Fruit fly (Drosophila melanogaster): ENCODE results near the gene CG13625.

Gene CG13625

dm6 chr3R:24575109-24575508 lies 9.9 kb downstream of the CG13625 start (continued):
- TF ChIP-seq CG30431 (GFP tag; optimal IDR thresholded peaks at IDR 0.05) (no peak), Awh (GFP tag; IDR thresholded peaks at IDR 0.05) (no peak)

dm6 chr3R:24574123-24574522 lies 10.8 kb downstream of the CG13625 start:
- TF ChIP-seq phol (tag; optimal IDR thresholded peaks at IDR 0.05): peak; percentile 47
- peak; percentile 71 for TF ChIP-seq CG17385 (GFP tag; optimal IDR thresholded peaks at IDR 0.05)
- peak; percentile 20 for TF ChIP-seq ind (GFP tag; optimal IDR thresholded peaks at IDR 0.05)
- no peak for TF ChIP-seq CG1529 (GFP tag; optimal IDR thresholded peaks at IDR 0.05)
- TF ChIP-seq zfh2 (GFP tag; optimal IDR thresholded peaks at IDR 0.05): no peak
- no peak for TF ChIP-seq unc-4 (GFP tag; IDR thresholded peaks at IDR 0.05; ENCODE audit: partially characterized antibody)
- TF ChIP-seq sob (GFP tag; IDR thresholded peaks at IDR 0.05): 0 out of 2 replicates have a peak, but pooled peaks have one; percentile 37
- TF ChIP-seq CG15696 (tag; optimal IDR thresholded peaks at IDR 0.05): peak; percentile 3
- TF ChIP-seq CG2120 (GFP tag; optimal IDR thresholded peaks at IDR 0.05): peak; percentile 75
- peak; percentile 79 for TF ChIP-seq CG3281 (GFP tag; optimal IDR thresholded peaks at IDR 0.05)
- peak in 1 of 2 experiments; percentile 72 for TF ChIP-seq Hr51 (GFP tag; optimal IDR thresholded peaks at IDR 0.05)
- no peak for TF ChIP-seq Spps (tag; optimal IDR thresholded peaks at IDR 0.05)
- TF ChIP-seq slou (GFP tag; optimal IDR thresholded peaks at IDR 0.05): peak; percentile 4
- no peak for TF ChIP-seq ranshi (GFP tag; IDR thresholded peaks at IDR 0.05)
- TF ChIP-seq cad (GFP tag; optimal IDR thresholded peaks at IDR 0.05): no peak
- no peak for TF ChIP-seq Rx (GFP tag; IDR thresholded peaks at IDR 0.05)
- peak; percentile 48 for TF ChIP-seq sd (tag; optimal IDR thresholded peaks at IDR 0.05)
- TF ChIP-seq CG1024 (GFP tag; IDR thresholded peaks at IDR 0.05): no peak
- TF ChIP-seq D19A (tag; optimal IDR thresholded peaks at IDR 0.05): peak; percentile 56
- TF ChIP-seq run (tag; optimal IDR thresholded peaks at IDR 0.05): peak; percentile 17
- no peak for TF ChIP-seq sim (GFP tag; IDR thresholded peaks at IDR 0.05)
- TF ChIP-seq Dref (GFP tag; IDR thresholded peaks at IDR 0.05): no peak
- peak; percentile 67 for TF ChIP-seq org-1 (GFP tag; optimal IDR thresholded peaks at IDR 0.05)
- peak; percentile 29 for TF ChIP-seq CG9817 (tag; optimal IDR thresholded peaks at IDR 0.05)
- TF ChIP-seq hb (GFP tag; IDR thresholded peaks at IDR 0.05; ENCODE audit: partially characterized antibody): no peak
- TF ChIP-seq CG30403 (GFP tag; optimal IDR thresholded peaks at IDR 0.05): peak; percentile 55
- TF ChIP-seq CG14441 (GFP tag; IDR thresholded peaks at IDR 0.05): no peak; the same call in 1 of the 2 replicates
- TF ChIP-seq CG12299 (tag; optimal IDR thresholded peaks at IDR 0.05): peak; percentile 62
- no peak for TF ChIP-seq Adf1 (GFP tag; IDR thresholded peaks at IDR 0.05)
- peak; percentile 34 for TF ChIP-seq CG15514 (GFP tag; optimal IDR thresholded peaks at IDR 0.05)
- 0 out of 2 replicates have a peak, but pooled peaks have one; percentile 28 for TF ChIP-seq seq (GFP tag; IDR thresholded peaks at IDR 0.05)
- peak; percentile 44 for TF ChIP-seq CG9932 (GFP tag; IDR thresholded peaks at IDR 0.05)
- no peak for TF ChIP-seq schlank (tag; optimal IDR thresholded peaks at IDR 0.05)
- no peak for TF ChIP-seq CG18476 (GFP tag; optimal IDR thresholded peaks at IDR 0.05)
- TF ChIP-seq CG43689 (GFP tag; IDR thresholded peaks at IDR 0.05): no peak
- no peak for TF ChIP-seq cato (GFP tag; optimal IDR thresholded peaks at IDR 0.05; ENCODE audit: borderline replicate concordance)
- 0 out of 2 replicates have a peak, but pooled peaks have one; percentile 20 for TF ChIP-seq Ada2b (GFP tag; IDR thresholded peaks at IDR 0.05)
- no peak for TF ChIP-seq vfl (GFP tag; optimal IDR thresholded peaks at IDR 0.05)
- TF ChIP-seq Eip74EF (GFP tag; optimal IDR thresholded peaks at IDR 0.05): peak in 1 of 2 experiments; percentile 42
- TF ChIP-seq klu (GFP tag; IDR thresholded peaks at IDR 0.05): 0 out of 2 replicates have a peak, but pooled peaks have one; percentile 20
- TF ChIP-seq chif (GFP tag; optimal IDR thresholded peaks at IDR 0.05): no peak
- peak; percentile 15; the same call in 1 of the 2 replicates for TF ChIP-seq Rfx (GFP tag; IDR thresholded peaks at IDR 0.05)
- no peak for TF ChIP-seq trem (tag; optimal IDR thresholded peaks at IDR 0.05)
- peak in 1 of 2 experiments; percentile 43 for TF ChIP-seq eve (GFP tag; optimal IDR thresholded peaks at IDR 0.05)
- TF ChIP-seq CG10147 (GFP tag; optimal IDR thresholded peaks at IDR 0.05): peak; percentile 82
- peak; percentile 79 for TF ChIP-seq BtbVII (GFP tag; optimal IDR thresholded peaks at IDR 0.05)
- TF ChIP-seq chinmo (GFP tag; IDR thresholded peaks at IDR 0.05; ENCODE audit: partially characterized antibody): no peak

All from whole organism, embryonic.